Worm (Caenorhabditis elegans) whole organism, L3 larva: Measurements from ENCODE around the gene let-19.

Source experiments
- R02D3.7 ChIP-seq: fragments of 150-350 bp; optimal IDR thresholded peaks from 2 replicates; lab custom pipeline; 2014; ENCODE audit warnings: missing biosample characterization, missing genetic modification characterization
- aly-2 ChIP-seq: fragments of 150-350 bp; optimal IDR thresholded peaks from 2 replicates; lab custom pipeline; 2014; ENCODE audit warnings: missing biosample characterization, missing genetic modification characterization
- ama-1 ChIP-seq: fragments of 150-350 bp; optimal IDR thresholded peaks from 2 replicates; lab custom pipeline; 2018
- ceh-16 ChIP-seq: sonication (generic microtip); optimal IDR thresholded peaks from 2 replicates; lab custom pipeline; 2017; ENCODE audit warnings: missing biosample characterization, missing genetic modification characterization
- ceh-28 ChIP-seq: fragments of 150-350 bp; optimal IDR thresholded peaks from 2 replicates; lab custom pipeline; 2014; ENCODE audit warnings: missing biosample characterization, missing genetic modification reagents, missing genetic modification characterization
- ceh-82 ChIP-seq: fragments of 150-350 bp; optimal IDR thresholded peaks from 2 replicates; lab custom pipeline; 2014; ENCODE audit warnings: missing biosample characterization, missing genetic modification characterization
- ceh-9 ChIP-seq: sonication (generic microtip); optimal IDR thresholded peaks from 2 replicates; lab custom pipeline; 2018; ENCODE audit warnings: missing biosample characterization, missing genetic modification characterization
- daf-12 ChIP-seq: fragments of 150-350 bp; optimal IDR thresholded peaks from 2 replicates; lab custom pipeline; 2014; ENCODE audit warnings: missing biosample characterization, missing genetic modification reagents, missing genetic modification characterization
- egl-27 ChIP-seq: sonication (generic microtip); optimal IDR thresholded peaks from 4 replicates; lab custom pipeline; 2017; ENCODE audit warnings: missing biosample characterization, missing genetic modification reagents, missing genetic modification characterization
- egl-5 ChIP-seq: fragments of 150-350 bp; optimal IDR thresholded peaks from 2 replicates; lab custom pipeline; 2017; ENCODE audit warnings: missing biosample characterization, missing genetic modification reagents, missing genetic modification characterization, inconsistent platforms
- elt-1 ChIP-seq: fragments of 150-350 bp; optimal IDR thresholded peaks from 2 replicates; lab custom pipeline; 2014; ENCODE audit warnings: missing biosample characterization, missing genetic modification characterization
- elt-2 ChIP-seq: sonication (generic microtip); optimal IDR thresholded peaks from 2 replicates; lab custom pipeline; 2016; ENCODE audit warnings: missing genetic modification reagents, mild to moderate bottlenecking, missing genetic modification characterization, missing compliant biosample characterization
- elt-3 ChIP-seq, 3 experiments: fragments of 150-350 bp in 1 of 3; sonication (generic microtip) in 2 of 3; optimal IDR thresholded peaks; 2 replicates in 2 of 3; 4 replicates in 1 of 3; lab custom pipeline; 2014 to 2017; ENCODE audit warnings: missing biosample characterization in 3 of 3, missing genetic modification characterization in 3 of 3
- fkh-10 ChIP-seq: sonication (generic microtip); optimal IDR thresholded peaks from 2 replicates; lab custom pipeline; 2017; ENCODE audit warnings: missing biosample characterization, missing genetic modification reagents, missing genetic modification characterization
- fkh-2 ChIP-seq: fragments of 150-350 bp; optimal IDR thresholded peaks from 2 replicates; lab custom pipeline; 2014; ENCODE audit warnings: missing biosample characterization, missing genetic modification reagents, missing genetic modification characterization
- fos-1 ChIP-seq: fragments of 150-350 bp; optimal IDR thresholded peaks from 2 replicates; lab custom pipeline; 2014; ENCODE audit warnings: missing biosample characterization, missing genetic modification characterization
- hmg-11 ChIP-seq: sonication (generic microtip); optimal IDR thresholded peaks from 2 replicates; lab custom pipeline; 2016; ENCODE audit warnings: missing genetic modification characterization, missing compliant biosample characterization
- jun-1 ChIP-seq: fragments of 150-350 bp; optimal IDR thresholded peaks from 2 replicates; lab custom pipeline; 2014; ENCODE audit warnings: missing biosample characterization, missing genetic modification reagents, missing genetic modification characterization
- lin-39 ChIP-seq: fragments of 150-350 bp; optimal IDR thresholded peaks from 2 replicates; lab custom pipeline; 2018; ENCODE audit warnings: missing biosample characterization, missing genetic modification reagents, missing genetic modification characterization
- lsy-12 ChIP-seq: sonication (generic microtip); optimal IDR thresholded peaks from 2 replicates; lab custom pipeline; 2016; ENCODE audit warnings: mild to moderate bottlenecking, missing genetic modification characterization, missing compliant biosample characterization
- mml-1 ChIP-seq: fragments of 150-350 bp; sonication (generic microtip); optimal IDR thresholded peaks from 3 replicates; lab custom pipeline; 2014; ENCODE audit warnings: missing biosample characterization, missing genetic modification characterization
- nfya-1 ChIP-seq: sonication (generic microtip); optimal IDR thresholded peaks from 2 replicates; lab custom pipeline; 2017; ENCODE audit warnings: missing genetic modification characterization, mild to moderate bottlenecking, missing compliant biosample characterization, antibody characterized with exemption, moderate library complexity; ENCODE audit not compliant: insufficient read depth
- nhr-12 ChIP-seq: fragments of 150-350 bp; optimal IDR thresholded peaks from 2 replicates; lab custom pipeline; 2014; ENCODE audit warnings: missing biosample characterization, missing genetic modification characterization
- nhr-23 ChIP-seq: fragments of 150-350 bp; optimal IDR thresholded peaks from 2 replicates; lab custom pipeline; 2014; ENCODE audit warnings: missing biosample characterization, missing genetic modification reagents, missing genetic modification characterization
- nhr-237 ChIP-seq: fragments of 150-350 bp; optimal IDR thresholded peaks from 2 replicates; lab custom pipeline; 2014; ENCODE audit warnings: missing biosample characterization, missing genetic modification characterization
- nhr-25 ChIP-seq: sonication (generic microtip); optimal IDR thresholded peaks from 2 replicates; lab custom pipeline; 2017; ENCODE audit warnings: missing biosample characterization, missing genetic modification characterization
- nhr-28 ChIP-seq: fragments of 150-350 bp; optimal IDR thresholded peaks from 2 replicates; lab custom pipeline; 2014; ENCODE audit warnings: missing biosample characterization, missing genetic modification characterization
- nhr-43 ChIP-seq: sonication (generic microtip); optimal IDR thresholded peaks from 2 replicates; lab custom pipeline; 2016; ENCODE audit warnings: mild to moderate bottlenecking, missing genetic modification characterization, missing compliant biosample characterization; ENCODE audit not compliant: poor library complexity, severe bottlenecking
- nhr-67 ChIP-seq: fragments of 150-350 bp; optimal IDR thresholded peaks from 2 replicates; lab custom pipeline; 2014; ENCODE audit warnings: missing biosample characterization, missing genetic modification characterization
- nhr-76 ChIP-seq: fragments of 150-350 bp; sonication (generic microtip); optimal IDR thresholded peaks from 5 replicates; lab custom pipeline; 2014; ENCODE audit warnings: missing biosample characterization, missing genetic modification characterization
- nhr-77 ChIP-seq: fragments of 150-350 bp; optimal IDR thresholded peaks from 2 replicates; lab custom pipeline; 2014; ENCODE audit warnings: missing biosample characterization, missing genetic modification characterization
- pha-4 ChIP-seq: fragments of 150-350 bp; optimal IDR thresholded peaks from 2 replicates; lab custom pipeline; 2014; ENCODE audit warnings: missing biosample characterization, missing genetic modification reagents, missing genetic modification characterization
- pqm-1 ChIP-seq: fragments of 150-350 bp; optimal IDR thresholded peaks from 2 replicates; lab custom pipeline; 2017; ENCODE audit warnings: missing biosample characterization, missing genetic modification characterization, inconsistent platforms
- sea-2 ChIP-seq: fragments of 150-350 bp; sonication (generic microtip); optimal IDR thresholded peaks from 4 replicates; lab custom pipeline; 2014; ENCODE audit warnings: missing biosample characterization, missing genetic modification reagents, missing genetic modification characterization
- skn-1 ChIP-seq: fragments of 150-350 bp; optimal IDR thresholded peaks from 2 replicates; lab custom pipeline; 2014; ENCODE audit warnings: missing biosample characterization, missing genetic modification characterization
- snpc-4 ChIP-seq: fragments of 150-350 bp; optimal IDR thresholded peaks from 2 replicates; lab custom pipeline; 2014; ENCODE audit warnings: missing biosample characterization, missing genetic modification characterization
- tbx-2 ChIP-seq: sonication (generic microtip); optimal IDR thresholded peaks from 2 replicates; lab custom pipeline; 2016; ENCODE audit warnings: mild to moderate bottlenecking, missing genetic modification characterization, missing compliant biosample characterization
- unc-39 ChIP-seq: sonication (generic microtip); optimal IDR thresholded peaks from 4 replicates; lab custom pipeline; 2017; ENCODE audit warnings: missing biosample characterization, missing genetic modification characterization
- unc-62 ChIP-seq: fragments of 150-350 bp; sonication (generic microtip); optimal IDR thresholded peaks from 4 replicates; lab custom pipeline; 2014; ENCODE audit warnings: missing biosample characterization, missing genetic modification reagents, missing genetic modification characterization
- zag-1 ChIP-seq: fragments of 150-350 bp; optimal IDR thresholded peaks from 2 replicates; lab custom pipeline; 2014; ENCODE audit warnings: missing biosample characterization, missing genetic modification characterization
- ztf-11 ChIP-seq: fragments of 150-350 bp; optimal IDR thresholded peaks from 2 replicates; lab custom pipeline; 2014; ENCODE audit warnings: missing biosample characterization, missing genetic modification characterization
- ztf-4 ChIP-seq: fragments of 150-350 bp; optimal IDR thresholded peaks from 2 replicates; lab custom pipeline; 2014; ENCODE audit warnings: missing biosample characterization, missing genetic modification characterization

let-19 gene

DNA sequence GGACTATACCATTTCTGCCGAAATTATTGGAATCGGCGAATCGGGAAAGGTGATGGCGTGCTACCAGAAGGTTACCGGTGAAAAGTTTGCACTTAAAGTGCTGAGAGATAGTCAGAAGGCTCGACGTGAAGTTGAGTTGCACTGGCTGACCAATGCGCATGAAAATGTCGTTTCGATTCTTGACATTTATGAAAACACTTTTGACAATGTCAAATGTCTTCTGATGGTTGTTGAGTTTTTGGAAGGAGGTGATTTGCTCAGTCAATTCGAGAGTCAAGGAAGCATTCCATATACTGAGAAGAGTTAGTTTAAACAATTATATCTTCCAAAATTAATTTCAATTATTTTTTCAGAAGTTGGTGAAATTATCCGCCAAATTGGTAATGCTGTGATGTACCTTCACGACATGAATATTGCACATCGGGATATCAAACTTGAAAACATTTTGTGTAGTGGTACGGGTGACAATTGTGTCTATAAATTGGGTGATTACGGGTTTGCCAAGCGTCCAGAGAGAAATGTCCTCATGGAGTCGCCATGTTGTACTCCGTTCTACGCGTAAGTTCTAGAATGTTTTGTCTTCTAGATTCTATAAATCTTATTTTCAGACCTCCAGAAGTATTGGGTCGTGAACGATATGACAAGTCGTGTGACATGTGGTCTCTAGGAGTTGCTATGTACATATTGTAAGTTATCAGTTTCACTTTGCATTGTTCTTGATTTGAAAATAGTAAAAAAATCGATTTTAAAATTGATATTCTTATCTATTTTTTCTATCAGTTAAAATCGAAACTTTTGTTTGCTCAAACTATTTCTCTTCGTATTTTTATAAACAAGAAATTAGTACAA is 25.1 kb upstream of the let-19 start (continued):
- TF ChIP-seq unc-62 (GFP tag; lab: Kevin White, UChicago): no peak

DNA sequence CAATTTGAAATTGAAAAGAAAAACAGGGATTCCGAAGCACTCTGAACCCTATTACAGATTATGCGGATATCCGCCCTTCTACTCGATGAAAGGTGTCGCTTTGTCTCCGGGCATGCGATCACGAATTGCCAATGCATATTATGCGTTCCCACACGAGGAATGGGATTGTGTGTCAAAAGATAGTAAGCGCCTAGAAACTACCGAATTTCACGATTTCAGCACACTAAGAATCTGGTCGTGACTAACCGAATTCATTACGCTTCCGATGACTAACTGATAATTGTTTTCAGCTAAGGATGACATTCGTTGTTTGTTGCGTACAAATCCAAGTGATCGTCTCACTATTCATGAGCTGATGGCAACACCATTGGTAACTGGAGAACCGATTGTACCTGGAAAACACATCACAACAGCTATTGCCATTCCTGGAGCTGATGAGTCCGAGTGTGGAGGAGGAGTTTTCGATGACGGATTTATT is 24.4 kb upstream of the let-19 start:
- TF ChIP-seq fos-1 (tag; lab: Kevin White, UChicago): no peak
- TF ChIP-seq nhr-77: no peak
- TF ChIP-seq hmg-11 (tag; lab: Kevin White, UChicago): no peak
- peak; percentile 92 for TF ChIP-seq ama-1
- TF ChIP-seq jun-1: no peak
- TF ChIP-seq ceh-28 (tag; lab: Kevin White, UChicago): no peak
- TF ChIP-seq fkh-10: no peak
- TF ChIP-seq ceh-82: no peak
- TF ChIP-seq egl-27 (tag; lab: Kevin White, UChicago): no peak
- no peak for TF ChIP-seq mml-1 (tag; lab: Kevin White, UChicago)
- no peak for TF ChIP-seq ceh-16 (tag; lab: Kevin White, UChicago)
- TF ChIP-seq nhr-67: no peak
- TF ChIP-seq elt-1 (tag; lab: Kevin White, UChicago): no peak
- TF ChIP-seq nhr-25 (tag; lab: Kevin White, UChicago): peak; percentile 79
- no peak for TF ChIP-seq nhr-23 (tag; lab: Kevin White, UChicago)
- peak; percentile 20 for TF ChIP-seq ztf-4 (tag; lab: Kevin White, UChicago)
- peak; percentile 32 for TF ChIP-seq lin-39 (tag; lab: Kevin White, UChicago)
- no peak for TF ChIP-seq pqm-1 (tag; lab: Kevin White, UChicago)
- TF ChIP-seq nhr-12 (tag; lab: Kevin White, UChicago): no peak
- TF ChIP-seq ztf-11: no peak
- TF ChIP-seq skn-1 (tag; lab: Kevin White, UChicago): no peak
- peak; percentile 69 for TF ChIP-seq nhr-43 (tag; lab: Kevin White, UChicago)
- no peak for TF ChIP-seq elt-3 (tag; optimal IDR thresholded peaks at IDR 0.05; lab: Kevin White, UChicago)

DNA sequence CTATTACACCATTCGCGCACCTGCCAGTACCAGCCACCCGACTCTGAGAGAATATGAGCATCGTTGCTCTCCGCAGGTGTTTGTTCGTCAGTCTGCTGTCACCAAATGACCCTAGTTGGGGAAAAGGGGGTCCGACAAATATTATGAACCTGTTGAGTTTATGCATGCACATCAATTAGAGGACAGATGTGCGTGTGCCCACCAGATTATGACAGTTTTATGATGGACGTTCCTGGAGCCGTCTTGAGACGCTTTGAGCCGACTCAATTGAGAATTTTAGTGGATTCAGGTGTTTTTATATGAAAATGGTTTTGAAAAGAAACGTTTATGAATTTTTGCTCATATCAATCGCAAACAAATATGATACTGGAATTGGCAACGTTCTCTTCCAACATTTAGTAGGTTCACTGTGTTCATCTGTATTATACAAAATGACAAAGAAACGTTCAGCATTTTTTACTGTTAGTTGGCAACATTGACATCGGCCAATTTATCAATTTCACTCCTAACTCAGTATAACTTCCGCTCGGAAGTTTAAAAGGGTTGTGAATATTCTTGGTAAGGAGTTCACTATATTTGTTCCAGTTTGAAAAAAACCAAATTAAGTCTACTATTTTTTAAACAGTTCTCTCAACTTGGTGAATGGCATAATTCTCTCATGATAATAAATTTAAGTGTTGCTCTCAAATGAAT is 23.4 kb upstream of the let-19 start:
- TF ChIP-seq ztf-4 (tag; lab: Kevin White, UChicago) (peak; percentile 78), nhr-23 (tag; lab: Kevin White, UChicago) (peak; percentile 42), elt-2 (peak; percentile 60), sea-2 (no peak), hmg-11 (tag; lab: Kevin White, UChicago) (peak; percentile 21), ama-1 (peak; percentile 99), nhr-25 (tag; lab: Kevin White, UChicago) (peak; percentile 92), nhr-43 (tag; lab: Kevin White, UChicago) (peak; percentile 95), nfya-1 (tag; lab: Kevin White, UChicago) (peak; percentile 46), unc-62 (GFP tag; lab: Kevin White, UChicago) (peak; percentile 27), lin-39 (tag; lab: Kevin White, UChicago) (peak; percentile 52), tbx-2 (tag; lab: Kevin White, UChicago) (peak; percentile 70), zag-1 (no peak), elt-3 (tag; optimal IDR thresholded peaks at IDR 0.05; lab: Kevin White, UChicago) (peak in 1 of 3 experiments; percentile 72), nhr-76 (tag; lab: Kevin White, UChicago) (peak; percentile 33), ceh-16 (tag; lab: Kevin White, UChicago) (no peak), lsy-12 (peak; percentile 55), unc-39 (tag; lab: Kevin White, UChicago) (no peak), jun-1 (no peak), ceh-28 (tag; lab: Kevin White, UChicago) (no peak), R02D3.7 (peak; percentile 30)

DNA sequence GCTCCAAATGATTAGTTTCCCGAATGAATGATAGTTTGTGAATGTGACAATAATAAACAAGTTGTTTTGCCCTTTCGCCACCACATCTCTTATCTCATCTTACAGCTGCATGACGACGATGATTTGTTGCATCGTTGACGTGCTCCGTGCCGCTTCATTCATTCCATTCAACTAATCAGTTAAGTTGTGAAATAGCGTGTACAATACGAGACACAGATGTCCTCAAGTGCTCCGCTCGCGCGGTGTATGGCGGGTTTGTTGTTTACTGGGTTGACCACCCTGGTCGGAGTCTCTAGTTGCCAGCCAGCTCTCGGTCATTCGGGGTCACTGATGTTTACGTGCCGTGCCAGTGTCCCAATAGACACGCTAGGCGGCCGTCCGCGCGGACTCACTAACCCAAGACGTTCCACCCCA is 22.8 kb upstream of the let-19 start:
- TF ChIP-seq elt-3 (tag; optimal IDR thresholded peaks at IDR 0.05; lab: Kevin White, UChicago): no peak
- no peak for TF ChIP-seq unc-39 (tag; lab: Kevin White, UChicago)
- no peak for TF ChIP-seq egl-5
- no peak for TF ChIP-seq aly-2 (tag; lab: Kevin White, UChicago)
- no peak for TF ChIP-seq ceh-9 (tag; lab: Kevin White, UChicago)
- TF ChIP-seq nhr-28 (tag; lab: Kevin White, UChicago): no peak
- TF ChIP-seq nhr-77: no peak
- no peak for TF ChIP-seq zag-1
- no peak for TF ChIP-seq nhr-76 (tag; lab: Kevin White, UChicago)
- no peak for TF ChIP-seq egl-27 (tag; lab: Kevin White, UChicago)
- TF ChIP-seq nhr-237 (tag; lab: Kevin White, UChicago): no peak
- TF ChIP-seq daf-12 (tag; lab: Kevin White, UChicago): no peak
- no peak for TF ChIP-seq snpc-4 (tag; lab: Kevin White, UChicago)
- TF ChIP-seq elt-2: peak; percentile 19
- no peak for TF ChIP-seq nhr-25 (tag; lab: Kevin White, UChicago)
- TF ChIP-seq ama-1: no peak
- no peak for TF ChIP-seq fkh-2
- TF ChIP-seq fos-1 (tag; lab: Kevin White, UChicago): no peak
- TF ChIP-seq pqm-1 (tag; lab: Kevin White, UChicago): peak; percentile 73
- TF ChIP-seq ztf-4 (tag; lab: Kevin White, UChicago): no peak
- TF ChIP-seq pha-4 (tag; lab: Kevin White, UChicago): peak; percentile 57
- no peak for TF ChIP-seq lsy-12
- no peak for TF ChIP-seq mml-1 (tag; lab: Kevin White, UChicago)
- TF ChIP-seq nhr-67: no peak
